Worm (Caenorhabditis elegans) whole organism, L2 larva: ENCODE measurements around the gene dos-2.

Experiments
- C34F6.9 ChIP-seq: fragments of 150-350 bp; optimal IDR thresholded peaks from 2 replicates; lab custom pipeline; 2014; ENCODE audit warnings: missing biosample characterization, missing genetic modification characterization
- F13H6.1 ChIP-seq: sonication (generic microtip); optimal IDR thresholded peaks from 2 replicates; lab custom pipeline; 2016; ENCODE audit warnings: missing genetic modification characterization, missing compliant biosample characterization
- R02D3.7 ChIP-seq: fragments of 150-350 bp; optimal IDR thresholded peaks from 2 replicates; lab custom pipeline; 2014; ENCODE audit warnings: missing biosample characterization, missing genetic modification characterization
- Y55F3AM.14 ChIP-seq: fragments of 200-800 bp; sonication (Bioruptor generic); optimal IDR thresholded peaks from 2 replicates; lab custom pipeline; 2018; ENCODE audit warnings: mild to moderate bottlenecking, missing genetic modification characterization, missing compliant biosample characterization
- alr-1 ChIP-seq: fragments of 150-350 bp; optimal IDR thresholded peaks from 2 replicates; lab custom pipeline; 2014; ENCODE audit warnings: missing biosample characterization, missing genetic modification characterization
- aly-2 ChIP-seq: fragments of 150-350 bp; optimal IDR thresholded peaks from 2 replicates; lab custom pipeline; 2014; ENCODE audit warnings: missing biosample characterization, missing genetic modification characterization
- ama-1 ChIP-seq: fragments of 150-350 bp; optimal IDR thresholded peaks from 2 replicates; lab custom pipeline; 2018; ENCODE audit warnings: inconsistent platforms
- blmp-1 ChIP-seq: sonication (generic microtip); optimal IDR thresholded peaks from 2 replicates; lab custom pipeline; 2017; ENCODE audit warnings: missing genetic modification characterization, mild to moderate bottlenecking, missing compliant biosample characterization, antibody characterized with exemption, moderate library complexity; ENCODE audit not compliant: insufficient read depth
- ceh-16 ChIP-seq: fragments of 150-350 bp; optimal IDR thresholded peaks from 2 replicates; lab custom pipeline; 2014; ENCODE audit warnings: missing biosample characterization, missing genetic modification characterization
- crh-2 ChIP-seq: sonication (generic microtip); optimal IDR thresholded peaks from 2 replicates; lab custom pipeline; 2017; ENCODE audit warnings: missing biosample characterization, missing genetic modification characterization
- dmd-4 ChIP-seq: sonication (generic microtip); optimal IDR thresholded peaks from 2 replicates; lab custom pipeline; 2017; ENCODE audit warnings: missing biosample characterization, missing genetic modification characterization
- egl-27 ChIP-seq: sonication (generic microtip); optimal IDR thresholded peaks from 3 replicates; lab custom pipeline; 2017; ENCODE audit warnings: missing biosample characterization, missing genetic modification reagents, missing genetic modification characterization
- elt-3 ChIP-seq: sonication (generic microtip); optimal IDR thresholded peaks from 2 replicates; lab custom pipeline; 2017; ENCODE audit warnings: missing biosample characterization, missing genetic modification characterization
- fos-1 ChIP-seq: fragments of 150-350 bp; optimal IDR thresholded peaks from 2 replicates; lab custom pipeline; 2014; ENCODE audit warnings: missing biosample characterization, missing genetic modification characterization
- gmeb-1 ChIP-seq: fragments of 150-350 bp; optimal IDR thresholded peaks from 2 replicates; lab custom pipeline; 2014; ENCODE audit warnings: missing biosample characterization, missing genetic modification characterization
- lin-11 ChIP-seq: fragments of 150-350 bp; sonication (generic microtip); optimal IDR thresholded peaks from 2 replicates; lab custom pipeline; 2014; ENCODE audit warnings: missing biosample characterization, missing genetic modification characterization, inconsistent platforms, mixed read lengths
- lin-13 ChIP-seq: fragments of 150-350 bp; optimal IDR thresholded peaks from 2 replicates; lab custom pipeline; 2014; ENCODE audit warnings: missing biosample characterization, missing genetic modification reagents, missing genetic modification characterization
- lsy-2 ChIP-seq, 2 experiments: fragments of 150-350 bp in 1 of 2; sonication (generic microtip) in 1 of 2; optimal IDR thresholded peaks; 2 replicates each; lab custom pipeline; 2014 to 2017; ENCODE audit warnings: missing biosample characterization in 2 of 2, missing genetic modification characterization in 2 of 2
- mdl-1 ChIP-seq, 2 experiments: fragments of 150-350 bp in 1 of 2; sonication (generic microtip) in 1 of 2; optimal IDR thresholded peaks; 2 replicates each; lab custom pipeline; 2017; ENCODE audit warnings: missing biosample characterization in 2 of 2, missing genetic modification characterization in 2 of 2
- nhr-10 ChIP-seq: sonication (generic microtip); optimal IDR thresholded peaks from 2 replicates; lab custom pipeline; 2017; ENCODE audit warnings: missing biosample characterization, missing genetic modification characterization
- nhr-11 ChIP-seq: fragments of 150-350 bp; optimal IDR thresholded peaks from 2 replicates; lab custom pipeline; 2014; ENCODE audit warnings: missing biosample characterization, missing genetic modification characterization
- nhr-12 ChIP-seq: fragments of 150-350 bp; optimal IDR thresholded peaks from 2 replicates; lab custom pipeline; 2014; ENCODE audit warnings: missing biosample characterization, missing genetic modification characterization
- nhr-129 ChIP-seq: fragments of 150-350 bp; optimal IDR thresholded peaks from 2 replicates; lab custom pipeline; 2014; ENCODE audit warnings: missing biosample characterization, missing genetic modification characterization
- nhr-21 ChIP-seq: fragments of 150-350 bp; optimal IDR thresholded peaks from 2 replicates; lab custom pipeline; 2014; ENCODE audit warnings: missing biosample characterization, missing genetic modification characterization
- nhr-23 ChIP-seq: fragments of 150-350 bp; optimal IDR thresholded peaks from 2 replicates; lab custom pipeline; 2014; ENCODE audit warnings: missing biosample characterization, missing genetic modification reagents, missing genetic modification characterization
- nhr-237 ChIP-seq: fragments of 150-350 bp; optimal IDR thresholded peaks from 2 replicates; lab custom pipeline; 2014; ENCODE audit warnings: missing biosample characterization, missing genetic modification characterization
- nhr-25 ChIP-seq: fragments of 150-350 bp; sonication (generic microtip); optimal IDR thresholded peaks from 3 replicates; lab custom pipeline; 2014; ENCODE audit warnings: missing biosample characterization, missing genetic modification characterization
- peb-1 ChIP-seq: fragments of 150-350 bp; optimal IDR thresholded peaks from 2 replicates; lab custom pipeline; 2014; ENCODE audit warnings: missing biosample characterization, missing genetic modification characterization
- sem-4 ChIP-seq: fragments of 150-350 bp; optimal IDR thresholded peaks from 2 replicates; lab custom pipeline; 2014; ENCODE audit warnings: missing biosample characterization, missing genetic modification reagents, missing genetic modification characterization
- skn-1 ChIP-seq: sonication (generic microtip); optimal IDR thresholded peaks from 2 replicates; lab custom pipeline; 2017; ENCODE audit warnings: missing biosample characterization, missing genetic modification characterization
- sma-3 ChIP-seq: sonication (generic microtip); optimal IDR thresholded peaks from 2 replicates; lab custom pipeline; 2016; ENCODE audit warnings: missing genetic modification reagents, missing genetic modification characterization, missing compliant biosample characterization
- sma-9 ChIP-seq, 2 experiments: fragments of 150-350 bp in 1 of 2; sonication (generic microtip) in 1 of 2; optimal IDR thresholded peaks; 2 replicates each; lab custom pipeline; 2014 to 2016; ENCODE audit warnings: missing genetic modification characterization in 2 of 2, mild to moderate bottlenecking in 1 of 2, missing biosample characterization in 1 of 2, missing compliant biosample characterization in 1 of 2, missing genetic modification reagents in 1 of 2, moderate library complexity in 1 of 2
- unc-39 ChIP-seq: fragments of 150-350 bp; optimal IDR thresholded peaks from 2 replicates; lab custom pipeline; 2014; ENCODE audit warnings: missing biosample characterization, missing genetic modification characterization
- unc-55 ChIP-seq: fragments of 150-350 bp; sonication (generic microtip); optimal IDR thresholded peaks from 3 replicates; lab custom pipeline; 2014; ENCODE audit warnings: missing biosample characterization, missing genetic modification reagents, missing genetic modification characterization
- ztf-1 ChIP-seq: fragments of 200-800 bp; sonication (Bioruptor generic); conservative IDR thresholded peaks from 2 replicates; pipeline ENCODE4 v1.3.6; 2022; ENCODE audit warnings: missing genetic modification characterization, missing compliant biosample characterization
- ztf-11 ChIP-seq: sonication (generic microtip); optimal IDR thresholded peaks from 2 replicates; lab custom pipeline; 2017; ENCODE audit warnings: missing biosample characterization, missing genetic modification characterization

The dos-2 gene

DNA sequence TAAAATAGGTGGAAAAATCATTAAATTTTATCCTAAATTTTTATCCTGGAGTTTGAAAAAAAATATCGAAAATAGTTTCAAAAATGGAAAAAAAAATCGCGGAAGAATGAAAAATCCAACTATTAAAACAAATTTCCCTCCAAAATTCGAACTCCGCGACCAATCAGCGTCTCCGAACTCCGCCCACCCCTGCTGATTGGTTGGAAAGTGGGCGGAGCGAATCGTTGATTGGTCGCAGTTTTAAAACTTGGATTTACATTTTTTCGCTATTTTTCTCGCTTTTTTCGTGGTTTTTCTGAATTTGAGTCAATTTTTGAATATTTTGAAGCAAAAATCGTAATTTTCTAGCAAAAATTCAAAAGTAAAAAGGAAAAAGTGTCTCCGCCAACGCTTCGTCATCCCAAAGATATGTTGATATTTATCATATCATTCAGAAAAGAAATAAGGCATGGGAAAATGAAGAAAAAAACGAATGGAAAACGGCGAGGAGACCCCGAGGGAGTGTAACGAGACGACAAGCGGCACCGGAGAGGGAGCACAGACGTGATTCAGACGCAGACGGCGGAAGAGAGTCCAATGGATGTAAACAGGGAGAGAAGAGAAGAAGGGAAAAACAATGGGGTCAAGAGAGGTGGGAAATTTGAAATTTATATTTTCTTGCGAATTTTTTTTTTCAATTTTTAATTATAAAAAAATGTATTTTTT lies 45.4 kb upstream of the dos-2 start:
- TF ChIP-seq sma-3 (GFP tag; lab: Kevin White, UChicago) (peak; percentile 59), nhr-25 (tag; lab: Kevin White, UChicago) (peak; percentile 50), F13H6.1 (tag; lab: Kevin White, UChicago) (peak; percentile 72), unc-55 (GFP tag; lab: Kevin White, UChicago) (peak; percentile 64), sem-4 (peak; percentile 19), nhr-10 (tag; lab: Kevin White, UChicago) (no peak), nhr-21 (tag; lab: Kevin White, UChicago) (no peak), crh-2 (tag; lab: Kevin White, UChicago) (peak; percentile 28), sma-9 (GFP tag; optimal IDR thresholded peaks at IDR 0.05; lab: Kevin White, UChicago) (peak; percentile 38), sma-9 (tag; optimal IDR thresholded peaks at IDR 0.05; lab: Kevin White, UChicago) (no peak), nhr-12 (tag; lab: Kevin White, UChicago) (no peak), lin-11 (tag; lab: Kevin White, UChicago) (peak; percentile 52), gmeb-1 (peak; percentile 49), elt-3 (no peak), lsy-2 (tag; optimal IDR thresholded peaks at IDR 0.05; lab: Kevin White, UChicago) (peak in 1 of 2 experiments; percentile 60), lin-13 (peak; percentile 30), C34F6.9 (tag; lab: Kevin White, UChicago) (peak; percentile 46), ztf-1 (GFP tag; lab: Robert Waterston, UW) (no peak), fos-1 (tag; lab: Kevin White, UChicago) (peak; percentile 75), egl-27 (peak; percentile 21), nhr-129 (peak; percentile 52), ztf-11 (tag; lab: Kevin White, UChicago) (no peak), blmp-1 (tag; lab: Kevin White, UChicago) (peak; percentile 2)

ce11 chrII:3931230-3931629 lies 44.8 kb upstream of the dos-2 start:
- TF ChIP-seq ztf-11 (tag; lab: Kevin White, UChicago) (no peak), lin-13 (no peak), nhr-23 (no peak), Y55F3AM.14 (no peak), nhr-237 (no peak), nhr-25 (tag; lab: Kevin White, UChicago) (no peak), ztf-1 (GFP tag; lab: Robert Waterston, UW) (no peak), unc-55 (GFP tag; lab: Kevin White, UChicago) (no peak), sma-3 (GFP tag; lab: Kevin White, UChicago) (no peak), gmeb-1 (no peak), fos-1 (tag; lab: Kevin White, UChicago) (no peak), skn-1 (tag; lab: Kevin White, UChicago) (no peak), alr-1 (tag; lab: Kevin White, UChicago) (no peak), C34F6.9 (tag; lab: Kevin White, UChicago) (no peak), nhr-12 (tag; lab: Kevin White, UChicago) (no peak), ceh-16 (tag; lab: Kevin White, UChicago) (no peak), peb-1 (no peak), dmd-4 (tag; lab: Kevin White, UChicago) (no peak)

DNA sequence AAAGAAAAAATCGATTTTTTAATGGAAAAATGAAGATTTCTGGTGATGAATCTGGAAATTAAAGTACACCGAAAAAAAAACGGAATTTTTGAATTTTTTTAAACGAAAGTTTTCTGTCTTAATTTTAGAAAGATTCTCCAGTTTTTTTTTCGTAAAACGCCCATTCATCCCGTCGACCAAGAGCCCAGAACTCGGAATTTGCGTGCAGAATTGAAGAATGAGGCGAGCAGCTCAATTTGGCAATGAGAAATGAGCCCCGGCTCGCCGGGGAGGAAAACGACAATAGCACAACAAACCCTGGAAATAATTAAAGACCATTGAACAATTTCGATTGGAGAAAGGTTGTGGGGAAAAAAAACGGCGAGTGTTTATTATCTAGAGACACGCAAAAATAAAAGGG lies 44.2 kb upstream of the dos-2 start:
- TF ChIP-seq aly-2 (no peak), lin-13 (no peak), crh-2 (tag; lab: Kevin White, UChicago) (no peak), mdl-1 (tag; optimal IDR thresholded peaks at IDR 0.05; lab: Kevin White, UChicago) (no peak), ceh-16 (tag; lab: Kevin White, UChicago) (no peak), Y55F3AM.14 (no peak), C34F6.9 (tag; lab: Kevin White, UChicago) (no peak), F13H6.1 (tag; lab: Kevin White, UChicago) (no peak), skn-1 (tag; lab: Kevin White, UChicago) (no peak), egl-27 (no peak), blmp-1 (tag; lab: Kevin White, UChicago) (no peak), ztf-11 (tag; lab: Kevin White, UChicago) (no peak), sem-4 (no peak), elt-3 (no peak), nhr-11 (no peak), ama-1 (lab: Kevin White, UChicago) (no peak), alr-1 (tag; lab: Kevin White, UChicago) (no peak), R02D3.7 (no peak), unc-39 (no peak), nhr-21 (tag; lab: Kevin White, UChicago) (no peak)
